Worm (Caenorhabditis elegans) whole organism, L2 larva: ENCODE results near the gene R04E5.7.

Source experiments
- F13H6.1 ChIP-seq: sonication (generic microtip); optimal IDR thresholded peaks from 2 replicates; lab custom pipeline; 2016; ENCODE audit warnings: missing genetic modification characterization, missing compliant biosample characterization
- R02D3.7 ChIP-seq: fragments of 150-350 bp; optimal IDR thresholded peaks from 2 replicates; lab custom pipeline; 2014; ENCODE audit warnings: missing biosample characterization, missing genetic modification characterization
- Y55F3AM.14 ChIP-seq: fragments of 200-800 bp; sonication (Bioruptor generic); optimal IDR thresholded peaks from 2 replicates; lab custom pipeline; 2018; ENCODE audit warnings: mild to moderate bottlenecking, missing genetic modification characterization, missing compliant biosample characterization
- ZK546.5 ChIP-seq: sonication (generic microtip); optimal IDR thresholded peaks from 2 replicates; lab custom pipeline; 2017; ENCODE audit warnings: missing biosample characterization, missing genetic modification characterization
- alr-1 ChIP-seq: fragments of 150-350 bp; optimal IDR thresholded peaks from 2 replicates; lab custom pipeline; 2014; ENCODE audit warnings: missing biosample characterization, missing genetic modification characterization
- aly-2 ChIP-seq: fragments of 150-350 bp; optimal IDR thresholded peaks from 2 replicates; lab custom pipeline; 2014; ENCODE audit warnings: missing biosample characterization, missing genetic modification characterization
- ama-1 ChIP-seq: fragments of 150-350 bp; optimal IDR thresholded peaks from 2 replicates; lab custom pipeline; 2018; ENCODE audit warnings: inconsistent platforms
- blmp-1 ChIP-seq: sonication (generic microtip); optimal IDR thresholded peaks from 2 replicates; lab custom pipeline; 2017; ENCODE audit warnings: missing genetic modification characterization, mild to moderate bottlenecking, missing compliant biosample characterization, antibody characterized with exemption, moderate library complexity; ENCODE audit not compliant: insufficient read depth
- ceh-16 ChIP-seq: fragments of 150-350 bp; optimal IDR thresholded peaks from 2 replicates; lab custom pipeline; 2014; ENCODE audit warnings: missing biosample characterization, missing genetic modification characterization
- crh-2 ChIP-seq: sonication (generic microtip); optimal IDR thresholded peaks from 2 replicates; lab custom pipeline; 2017; ENCODE audit warnings: missing biosample characterization, missing genetic modification characterization
- dmd-4 ChIP-seq: sonication (generic microtip); optimal IDR thresholded peaks from 2 replicates; lab custom pipeline; 2017; ENCODE audit warnings: missing biosample characterization, missing genetic modification characterization
- egl-27 ChIP-seq: sonication (generic microtip); optimal IDR thresholded peaks from 3 replicates; lab custom pipeline; 2017; ENCODE audit warnings: missing biosample characterization, missing genetic modification reagents, missing genetic modification characterization
- elt-1 ChIP-seq: fragments of 150-350 bp; optimal IDR thresholded peaks from 2 replicates; lab custom pipeline; 2014; ENCODE audit warnings: missing biosample characterization, missing genetic modification characterization
- elt-3 ChIP-seq: sonication (generic microtip); optimal IDR thresholded peaks from 2 replicates; lab custom pipeline; 2017; ENCODE audit warnings: missing biosample characterization, missing genetic modification characterization
- fos-1 ChIP-seq: fragments of 150-350 bp; optimal IDR thresholded peaks from 2 replicates; lab custom pipeline; 2014; ENCODE audit warnings: missing biosample characterization, missing genetic modification characterization
- gmeb-1 ChIP-seq: fragments of 150-350 bp; optimal IDR thresholded peaks from 2 replicates; lab custom pipeline; 2014; ENCODE audit warnings: missing biosample characterization, missing genetic modification characterization
- lin-11 ChIP-seq: fragments of 150-350 bp; sonication (generic microtip); optimal IDR thresholded peaks from 2 replicates; lab custom pipeline; 2014; ENCODE audit warnings: missing biosample characterization, missing genetic modification characterization, inconsistent platforms, mixed read lengths
- lin-13 ChIP-seq: fragments of 150-350 bp; optimal IDR thresholded peaks from 2 replicates; lab custom pipeline; 2014; ENCODE audit warnings: missing biosample characterization, missing genetic modification reagents, missing genetic modification characterization
- lin-39 ChIP-seq: fragments of 150-350 bp; optimal IDR thresholded peaks from 2 replicates; lab custom pipeline; 2014; ENCODE audit warnings: missing biosample characterization, missing genetic modification reagents, missing genetic modification characterization
- lsy-2 ChIP-seq, 2 experiments: fragments of 150-350 bp in 1 of 2; sonication (generic microtip) in 1 of 2; optimal IDR thresholded peaks; 2 replicates each; lab custom pipeline; 2014 to 2017; ENCODE audit warnings: missing biosample characterization in 2 of 2, missing genetic modification characterization in 2 of 2
- mab-5 ChIP-seq: fragments of 150-350 bp; optimal IDR thresholded peaks from 2 replicates; lab custom pipeline; 2014; ENCODE audit warnings: missing biosample characterization, missing genetic modification characterization
- mbf-1 ChIP-seq: sonication (generic microtip); optimal IDR thresholded peaks from 2 replicates; lab custom pipeline; 2017; ENCODE audit warnings: missing biosample characterization, missing genetic modification characterization
- mdl-1 ChIP-seq, 2 experiments: fragments of 150-350 bp in 1 of 2; sonication (generic microtip) in 1 of 2; optimal IDR thresholded peaks; 2 replicates each; lab custom pipeline; 2017; ENCODE audit warnings: missing biosample characterization in 2 of 2, missing genetic modification characterization in 2 of 2
- nhr-10 ChIP-seq: sonication (generic microtip); optimal IDR thresholded peaks from 2 replicates; lab custom pipeline; 2017; ENCODE audit warnings: missing biosample characterization, missing genetic modification characterization
- nhr-11 ChIP-seq: fragments of 150-350 bp; optimal IDR thresholded peaks from 2 replicates; lab custom pipeline; 2014; ENCODE audit warnings: missing biosample characterization, missing genetic modification characterization
- nhr-129 ChIP-seq: fragments of 150-350 bp; optimal IDR thresholded peaks from 2 replicates; lab custom pipeline; 2014; ENCODE audit warnings: missing biosample characterization, missing genetic modification characterization
- nhr-21 ChIP-seq: fragments of 150-350 bp; optimal IDR thresholded peaks from 2 replicates; lab custom pipeline; 2014; ENCODE audit warnings: missing biosample characterization, missing genetic modification characterization
- nhr-23 ChIP-seq: fragments of 150-350 bp; optimal IDR thresholded peaks from 2 replicates; lab custom pipeline; 2014; ENCODE audit warnings: missing biosample characterization, missing genetic modification reagents, missing genetic modification characterization
- nhr-25 ChIP-seq: fragments of 150-350 bp; sonication (generic microtip); optimal IDR thresholded peaks from 3 replicates; lab custom pipeline; 2014; ENCODE audit warnings: missing biosample characterization, missing genetic modification characterization
- nhr-6 ChIP-seq: fragments of 150-350 bp; optimal IDR thresholded peaks from 2 replicates; lab custom pipeline; 2014; ENCODE audit warnings: missing biosample characterization, missing genetic modification characterization
- nhr-77 ChIP-seq: fragments of 150-350 bp; optimal IDR thresholded peaks from 2 replicates; lab custom pipeline; 2014; ENCODE audit warnings: missing biosample characterization, missing genetic modification characterization
- peb-1 ChIP-seq: fragments of 150-350 bp; optimal IDR thresholded peaks from 2 replicates; lab custom pipeline; 2014; ENCODE audit warnings: missing biosample characterization, missing genetic modification characterization
- skn-1 ChIP-seq: sonication (generic microtip); optimal IDR thresholded peaks from 2 replicates; lab custom pipeline; 2017; ENCODE audit warnings: missing biosample characterization, missing genetic modification characterization
- sma-3 ChIP-seq: sonication (generic microtip); optimal IDR thresholded peaks from 2 replicates; lab custom pipeline; 2016; ENCODE audit warnings: missing genetic modification reagents, missing genetic modification characterization, missing compliant biosample characterization
- sma-9 ChIP-seq, 2 experiments: fragments of 150-350 bp in 1 of 2; sonication (generic microtip) in 1 of 2; optimal IDR thresholded peaks; 2 replicates each; lab custom pipeline; 2014 to 2016; ENCODE audit warnings: missing genetic modification characterization in 2 of 2, mild to moderate bottlenecking in 1 of 2, missing biosample characterization in 1 of 2, missing compliant biosample characterization in 1 of 2, missing genetic modification reagents in 1 of 2, moderate library complexity in 1 of 2
- snpc-4 ChIP-seq: fragments of 150-350 bp; optimal IDR thresholded peaks from 2 replicates; lab custom pipeline; 2014; ENCODE audit warnings: missing biosample characterization, missing genetic modification characterization
- unc-39 ChIP-seq: fragments of 150-350 bp; optimal IDR thresholded peaks from 2 replicates; lab custom pipeline; 2014; ENCODE audit warnings: missing biosample characterization, missing genetic modification characterization
- unc-62 ChIP-seq: fragments of 150-350 bp; optimal IDR thresholded peaks from 2 replicates; lab custom pipeline; 2014; ENCODE audit warnings: missing biosample characterization, missing genetic modification reagents, missing genetic modification characterization
- zag-1 ChIP-seq: fragments of 150-350 bp; optimal IDR thresholded peaks from 2 replicates; lab custom pipeline; 2014; ENCODE audit warnings: missing biosample characterization, missing genetic modification characterization
- ztf-1 ChIP-seq: fragments of 200-800 bp; sonication (Bioruptor generic); conservative IDR thresholded peaks from 2 replicates; pipeline ENCODE4 v1.3.6; 2022; ENCODE audit warnings: missing genetic modification characterization, missing compliant biosample characterization
- ztf-11 ChIP-seq: sonication (generic microtip); optimal IDR thresholded peaks from 2 replicates; lab custom pipeline; 2017; ENCODE audit warnings: missing biosample characterization, missing genetic modification characterization
- ztf-4 ChIP-seq: fragments of 150-350 bp; optimal IDR thresholded peaks from 2 replicates; lab custom pipeline; 2014; ENCODE audit warnings: missing biosample characterization, missing genetic modification characterization

R04E5.7 gene

DNA sequence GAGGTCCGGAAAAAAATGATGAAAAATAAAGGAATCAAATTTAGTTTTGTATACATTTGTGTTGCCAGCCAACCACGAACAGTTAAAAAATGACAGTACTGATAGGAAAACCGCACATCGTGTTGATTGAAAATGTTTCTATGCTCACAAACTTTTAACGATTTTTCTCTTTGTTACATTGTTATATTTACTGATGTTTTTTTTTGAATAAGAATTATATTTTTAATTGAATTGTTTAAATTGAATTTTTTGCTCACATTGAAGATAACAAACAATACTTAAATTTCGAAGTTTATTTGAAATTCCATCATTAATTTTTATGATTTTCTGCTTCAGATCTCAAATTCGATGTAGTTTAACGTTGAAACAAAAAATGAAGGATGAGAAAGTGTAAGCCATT is 35.6 kb downstream of the R04E5.7 start, which contains the start of gene M02D8.5:
Gene M02D8.5 (minus strand): TSS at position 101 of the 400 bp plus-strand sequence.
- no peak for TF ChIP-seq nhr-129 (tag; lab: Kevin White, UChicago)
- TF ChIP-seq unc-62 (GFP tag; lab: Kevin White, UChicago), result no peak
- no peak for TF ChIP-seq dmd-4

DNA sequence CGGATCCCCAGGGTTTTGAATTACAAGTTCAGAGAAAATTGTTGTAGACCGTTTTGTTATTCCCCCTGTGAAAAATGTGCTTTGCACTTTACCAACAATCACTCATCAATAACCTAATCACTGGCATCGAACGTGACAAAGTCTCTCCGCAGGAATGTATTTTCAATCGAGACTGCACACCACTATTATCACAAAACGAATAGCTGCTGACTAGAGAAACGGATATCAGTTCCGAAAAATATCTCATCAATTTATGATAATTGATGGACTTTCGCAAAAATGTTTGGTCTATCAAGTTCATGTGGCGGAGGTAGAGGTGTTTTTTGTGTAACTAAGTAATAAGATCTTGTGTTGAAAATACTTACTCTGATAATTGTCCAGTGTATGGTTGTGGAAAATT is 36.0 kb downstream of the R04E5.7 start:
- TF ChIP-seq mdl-1 (tag; optimal IDR thresholded peaks at IDR 0.05; lab: Kevin White, UChicago), result no peak
- peak; percentile 20 for TF ChIP-seq F13H6.1 (tag; lab: Kevin White, UChicago)
- TF ChIP-seq blmp-1, result no peak
- TF ChIP-seq nhr-77 (tag; lab: Kevin White, UChicago), result no peak
- TF ChIP-seq nhr-21 (tag; lab: Kevin White, UChicago), result no peak
- no peak for TF ChIP-seq mbf-1 (tag; lab: Kevin White, UChicago)
- no peak for TF ChIP-seq ZK546.5 (tag; lab: Kevin White, UChicago)
- TF ChIP-seq ztf-4 (tag; lab: Kevin White, UChicago), result no peak
- no peak for TF ChIP-seq ceh-16 (tag; lab: Kevin White, UChicago)
- TF ChIP-seq elt-3, result no peak
- no peak for TF ChIP-seq alr-1 (tag; lab: Kevin White, UChicago)
- TF ChIP-seq lin-11 (tag; lab: Kevin White, UChicago), result no peak
- TF ChIP-seq crh-2, result peak; percentile 11
- TF ChIP-seq mab-5, result peak; percentile 57
- no peak for TF ChIP-seq ztf-11 (tag; lab: Kevin White, UChicago)
- no peak for TF ChIP-seq nhr-10 (tag; lab: Kevin White, UChicago)
- peak in 1 of 2 experiments; percentile 6 for TF ChIP-seq lsy-2 (tag; optimal IDR thresholded peaks at IDR 0.05; lab: Kevin White, UChicago)
- peak; percentile 63 for TF ChIP-seq sma-9 (GFP tag; optimal IDR thresholded peaks at IDR 0.05; lab: Kevin White, UChicago)
- TF ChIP-seq sma-9 (tag; optimal IDR thresholded peaks at IDR 0.05; lab: Kevin White, UChicago), result no peak

DNA sequence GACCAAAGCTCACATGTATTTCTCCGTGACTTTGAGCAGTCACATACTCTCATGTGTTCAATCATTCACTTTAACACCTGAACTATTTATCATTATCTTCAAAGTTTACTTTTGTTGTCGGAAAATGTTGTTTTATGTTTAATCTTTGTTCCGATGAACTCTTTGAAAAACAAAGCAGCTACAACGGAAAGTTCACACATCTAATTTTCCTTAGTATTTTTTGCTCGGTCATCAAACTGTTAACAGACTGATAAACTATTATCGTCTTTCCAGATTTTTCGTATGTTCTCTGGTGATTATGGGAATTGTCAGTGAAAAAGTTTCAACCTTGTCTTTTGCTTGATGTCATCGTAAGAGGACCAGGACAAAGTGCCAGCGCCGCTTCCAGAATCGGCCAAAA is 41.1 kb downstream of the R04E5.7 start:
- TF ChIP-seq crh-2 (peak; percentile 5), sma-9 (GFP tag; optimal IDR thresholded peaks at IDR 0.05; lab: Kevin White, UChicago) (peak; percentile 51), sma-9 (tag; optimal IDR thresholded peaks at IDR 0.05; lab: Kevin White, UChicago) (no peak), elt-1 (tag; lab: Kevin White, UChicago) (no peak), snpc-4 (tag; lab: Kevin White, UChicago) (no peak), nhr-6 (tag; lab: Kevin White, UChicago) (no peak), alr-1 (tag; lab: Kevin White, UChicago) (no peak)

- TF ChIP-seq nhr-21 (tag; lab: Kevin White, UChicago) (peak; percentile 45), nhr-77 (tag; lab: Kevin White, UChicago) (no peak), ZK546.5 (tag; lab: Kevin White, UChicago) (no peak)
These were observed 42.7 kb downstream of the R04E5.7 start for ce11 chrX:8754285-8754795.

DNA sequence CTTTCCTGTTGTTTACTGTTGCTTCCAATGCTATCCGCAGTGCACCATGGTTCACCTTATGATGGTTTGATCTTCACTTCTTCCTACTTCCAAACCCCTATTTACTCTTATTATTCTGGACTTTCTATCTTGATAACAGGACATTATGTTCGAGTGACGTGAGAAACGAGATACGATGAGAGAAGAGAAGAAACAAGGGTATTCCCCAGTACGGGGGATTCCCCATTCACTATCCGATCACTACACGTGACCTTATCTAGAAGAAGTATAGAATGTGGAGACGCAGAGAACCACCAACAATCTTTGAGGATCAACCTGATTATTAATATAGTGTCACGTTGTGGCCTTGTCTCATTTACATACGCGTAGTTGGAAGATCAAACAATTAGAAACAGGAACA is 44.5 kb downstream of the R04E5.7 start:
- TF ChIP-seq skn-1 (tag; lab: Kevin White, UChicago) (no peak), aly-2 (tag; lab: Kevin White, UChicago) (no peak), ztf-4 (tag; lab: Kevin White, UChicago) (no peak), nhr-21 (tag; lab: Kevin White, UChicago) (peak; percentile 63), nhr-77 (tag; lab: Kevin White, UChicago) (no peak), ceh-16 (tag; lab: Kevin White, UChicago) (no peak), dmd-4 (no peak), fos-1 (tag; lab: Kevin White, UChicago) (no peak), mbf-1 (tag; lab: Kevin White, UChicago) (no peak), R02D3.7 (tag; lab: Kevin White, UChicago) (no peak), peb-1 (tag; lab: Kevin White, UChicago) (no peak), ama-1 (lab: Kevin White, UChicago) (no peak), nhr-25 (tag; lab: Kevin White, UChicago) (no peak), lin-39 (tag; lab: Kevin White, UChicago) (no peak), ztf-1 (no peak), zag-1 (no peak), nhr-6 (tag; lab: Kevin White, UChicago) (no peak), ZK546.5 (tag; lab: Kevin White, UChicago) (no peak), lsy-2 (tag; optimal IDR thresholded peaks at IDR 0.05; lab: Kevin White, UChicago) (no peak), sma-9 (GFP tag; optimal IDR thresholded peaks at IDR 0.05; lab: Kevin White, UChicago) (peak; percentile 97), sma-9 (tag; optimal IDR thresholded peaks at IDR 0.05; lab: Kevin White, UChicago) (no peak), gmeb-1 (tag; lab: Kevin White, UChicago) (no peak), crh-2 (peak; percentile 33), snpc-4 (tag; lab: Kevin White, UChicago) (no peak), blmp-1 (peak; percentile 52), mdl-1 (tag; optimal IDR thresholded peaks at IDR 0.05; lab: Kevin White, UChicago) (peak; percentile 36 to 60), nhr-23 (tag; lab: Kevin White, UChicago) (no peak), Y55F3AM.14 (GFP tag; lab: Kevin White, UChicago) (no peak), egl-27 (peak; percentile 10), lin-13 (GFP tag; lab: Kevin White, UChicago) (no peak), nhr-10 (tag; lab: Kevin White, UChicago) (no peak), sma-3 (GFP tag; lab: Kevin White, UChicago) (peak; percentile 42), F13H6.1 (tag; lab: Kevin White, UChicago) (no peak), nhr-11 (tag; lab: Kevin White, UChicago) (no peak), elt-1 (tag; lab: Kevin White, UChicago) (no peak), unc-39 (tag; lab: Kevin White, UChicago) (no peak)
